Worm (Caenorhabditis elegans): ENCODE data around the gene F53H8.3.

- TF ChIP-seq efl-3 (GFP tag; optimal IDR thresholded peaks at IDR 0.05) = no peak
- TF ChIP-seq snpc-4 (tag; optimal IDR thresholded peaks at IDR 0.05) = no peak
- TF ChIP-seq nhr-20 (tag; optimal IDR thresholded peaks at IDR 0.05) = no peak
- TF ChIP-seq unc-62 (GFP tag; optimal IDR thresholded peaks at IDR 0.05) = no peak
- no peak for TF ChIP-seq ama-1 (optimal IDR thresholded peaks at IDR 0.05)
- TF ChIP-seq hpl-2 (GFP tag; optimal IDR thresholded peaks at IDR 0.05) = no peak
- TF ChIP-seq C16A3.4 (tag; optimal IDR thresholded peaks at IDR 0.05) = no peak
- no peak for TF ChIP-seq nhr-47 (tag; optimal IDR thresholded peaks at IDR 0.05)
- TF ChIP-seq zag-1 (tag; optimal IDR thresholded peaks at IDR 0.05) = no peak
- TF ChIP-seq egl-27 (tag; optimal IDR thresholded peaks at IDR 0.05) = no peak
- no peak for TF ChIP-seq nhr-85 (tag)
- TF ChIP-seq mep-1 (tag; optimal IDR thresholded peaks at IDR 0.05) = no peak
Measured at ce11 chrX:926125-926524, 12.2 kb upstream of the F53H8.3 start.

All from whole organism, L1 larva.